Fruit fly (Drosophila melanogaster) Kc167 (cell line): ENCODE data around the gene CG33795.

ENCODE experiments used
- Myc ChIP-seq: fragments of >200 bp; optimal IDR thresholded peaks from 2 replicates; lab custom pipeline; 2017; ENCODE audit warnings: missing external identifiers
- Sin3A ChIP-seq: fragments of >200 bp; optimal IDR thresholded peaks from 2 replicates; lab custom pipeline; 2018; ENCODE audit warnings: missing external identifiers
- h ChIP-seq: fragments of >200 bp; optimal IDR thresholded peaks from 3 replicates; lab custom pipeline; 2018; ENCODE audit warnings: missing external identifiers
- insv ChIP-seq: fragments of >200 bp; optimal IDR thresholded peaks from 3 replicates; lab custom pipeline; 2018; ENCODE audit warnings: missing external identifiers
- psq ChIP-seq: fragments of >200 bp; optimal IDR thresholded peaks from 2 replicates; lab custom pipeline; 2017; ENCODE audit warnings: missing external identifiers
- ttk ChIP-seq: sonication (Bioruptor generic); optimal IDR thresholded peaks from 2 replicates; lab custom pipeline; 2017; ENCODE audit warnings: missing external identifiers

DNA sequence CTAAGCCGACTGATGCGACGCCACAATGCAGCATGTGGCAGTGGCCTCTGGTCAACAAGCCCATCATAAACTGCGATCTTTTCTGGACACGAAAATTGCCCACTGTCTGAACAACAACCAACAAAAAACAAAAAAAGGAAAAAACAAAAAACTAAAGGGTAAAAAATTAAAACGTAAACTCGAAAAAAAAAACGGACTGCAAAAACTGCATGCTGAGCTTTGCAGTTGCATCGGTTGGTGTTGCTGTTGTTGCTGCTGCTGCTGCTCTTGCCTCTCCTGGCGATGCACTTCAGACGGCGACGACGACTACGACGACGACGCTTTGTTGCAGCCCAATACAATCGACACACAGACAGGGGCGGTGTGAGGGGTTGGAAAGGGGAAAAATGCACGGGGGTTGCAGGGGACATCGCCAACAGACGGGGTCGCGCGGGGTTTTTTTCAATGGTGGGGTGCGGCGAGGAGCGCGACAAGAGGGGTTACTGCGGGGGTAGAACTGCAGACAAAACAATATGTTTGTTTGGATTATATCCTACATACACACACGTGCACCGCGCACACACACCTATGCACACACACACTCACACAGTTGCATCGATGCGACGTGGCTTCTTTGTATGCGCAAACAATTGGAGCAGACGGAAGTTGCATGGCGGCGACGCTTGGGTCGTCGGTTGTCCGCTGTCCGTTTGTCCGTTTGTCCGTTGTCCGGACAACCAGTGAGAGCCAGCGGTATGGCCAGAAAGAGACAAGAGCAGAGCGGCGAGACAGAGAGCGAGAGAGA lies 2.8 kb upstream of the CG33795 start:
- no peak for TF ChIP-seq h (lab: Kevin White, UChicago)
- no peak for TF ChIP-seq psq (lab: Kevin White, UChicago)
- no peak for TF ChIP-seq Myc (lab: Kevin White, UChicago)
- no peak for TF ChIP-seq ttk (lab: Kevin White, UChicago)
- no peak for TF ChIP-seq insv
- no peak for TF ChIP-seq Sin3A
